Worm (Caenorhabditis elegans): Measurements from ENCODE around the gene skr-20.

DNA sequence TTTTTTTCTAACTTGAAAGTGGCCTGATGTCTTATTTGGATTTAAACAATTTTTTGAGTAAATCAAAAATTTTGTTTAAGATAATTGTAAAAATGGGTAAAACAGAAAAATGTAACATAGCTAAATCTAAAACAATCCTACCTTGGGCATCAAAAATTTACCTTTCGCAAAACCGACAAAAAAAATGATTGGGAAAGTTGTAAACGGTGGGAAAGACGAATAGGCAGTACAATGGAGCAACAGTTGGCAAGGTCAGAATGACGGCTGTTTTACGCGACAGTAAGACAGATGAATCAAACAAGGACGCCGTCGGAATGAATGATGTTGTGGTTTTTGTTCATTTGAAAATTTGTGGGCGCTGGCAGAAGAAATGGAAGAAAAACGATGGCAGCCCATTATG, 48.9 kb downstream of the skr-20 start:
- TF ChIP-seq ceh-27 (GFP tag; optimal IDR thresholded peaks at IDR 0.05) (no peak), him-1 (tag; optimal IDR thresholded peaks at IDR 0.05) (no peak), F22D6.2 (tag; optimal IDR thresholded peaks at IDR 0.05) (no peak), ceh-40 (GFP tag; IDR thresholded peaks at IDR 0.05) (no peak), rcor-1 (GFP tag; IDR thresholded peaks at IDR 0.05) (no peak), Y56A3A.18 (GFP tag; IDR thresholded peaks at IDR 0.05) (no peak), ama-1 (optimal IDR thresholded peaks at IDR 0.05) (no peak), ama-1 (GFP tag; optimal IDR thresholded peaks at IDR 0.05) (no peak)

All from whole organism, young adult.